Worm (Caenorhabditis elegans) whole organism, L1 larva: ENCODE results near the gene pat-3.

Experiments used
- nhr-12 ChIP-seq: sonication (generic microtip); optimal IDR thresholded peaks from 2 replicates; lab custom pipeline; 2017; ENCODE audit warnings: missing biosample characterization, missing genetic modification characterization
- snpc-4 ChIP-seq: fragments of 150-350 bp; optimal IDR thresholded peaks from 2 replicates; lab custom pipeline; 2014; ENCODE audit warnings: missing biosample characterization, missing genetic modification characterization

DNA sequence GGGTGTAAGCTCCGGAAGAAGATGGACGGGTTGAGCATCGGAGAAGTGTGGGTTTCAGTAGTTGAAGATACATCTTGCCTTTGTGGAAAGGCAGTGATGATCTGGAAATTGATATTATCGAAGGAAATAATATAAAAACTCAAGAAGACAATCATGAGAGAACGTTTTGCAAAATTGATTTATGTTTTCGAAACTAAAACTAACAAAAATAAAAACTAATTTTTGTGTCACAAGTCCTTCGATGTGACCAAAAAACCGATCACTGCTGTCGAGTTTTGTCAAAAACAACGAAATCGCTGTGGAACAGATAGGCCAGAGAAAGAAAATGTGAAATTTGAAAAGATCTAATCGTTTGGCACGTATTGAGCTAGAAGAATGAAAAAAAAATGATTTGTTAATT is 6.4 kb downstream of the pat-3 start, which contains the start of gene mmcm-1:
- no peak for TF ChIP-seq snpc-4 (tag; lab: Kevin White, UChicago)
- no peak for TF ChIP-seq nhr-12
